Fruit fly (Drosophila melanogaster) Kc167 (cell line): ENCODE data around the gene Hsp68.

Experiments
- insv ChIP-seq: fragments of >200 bp; optimal IDR thresholded peaks from 3 replicates; lab custom pipeline; 2018; ENCODE audit warnings: missing external identifiers
- psq ChIP-seq: fragments of >200 bp; optimal IDR thresholded peaks from 2 replicates; lab custom pipeline; 2017; ENCODE audit warnings: missing external identifiers
- ttk ChIP-seq: sonication (Bioruptor generic); optimal IDR thresholded peaks from 2 replicates; lab custom pipeline; 2017; ENCODE audit warnings: missing external identifiers

DNA sequence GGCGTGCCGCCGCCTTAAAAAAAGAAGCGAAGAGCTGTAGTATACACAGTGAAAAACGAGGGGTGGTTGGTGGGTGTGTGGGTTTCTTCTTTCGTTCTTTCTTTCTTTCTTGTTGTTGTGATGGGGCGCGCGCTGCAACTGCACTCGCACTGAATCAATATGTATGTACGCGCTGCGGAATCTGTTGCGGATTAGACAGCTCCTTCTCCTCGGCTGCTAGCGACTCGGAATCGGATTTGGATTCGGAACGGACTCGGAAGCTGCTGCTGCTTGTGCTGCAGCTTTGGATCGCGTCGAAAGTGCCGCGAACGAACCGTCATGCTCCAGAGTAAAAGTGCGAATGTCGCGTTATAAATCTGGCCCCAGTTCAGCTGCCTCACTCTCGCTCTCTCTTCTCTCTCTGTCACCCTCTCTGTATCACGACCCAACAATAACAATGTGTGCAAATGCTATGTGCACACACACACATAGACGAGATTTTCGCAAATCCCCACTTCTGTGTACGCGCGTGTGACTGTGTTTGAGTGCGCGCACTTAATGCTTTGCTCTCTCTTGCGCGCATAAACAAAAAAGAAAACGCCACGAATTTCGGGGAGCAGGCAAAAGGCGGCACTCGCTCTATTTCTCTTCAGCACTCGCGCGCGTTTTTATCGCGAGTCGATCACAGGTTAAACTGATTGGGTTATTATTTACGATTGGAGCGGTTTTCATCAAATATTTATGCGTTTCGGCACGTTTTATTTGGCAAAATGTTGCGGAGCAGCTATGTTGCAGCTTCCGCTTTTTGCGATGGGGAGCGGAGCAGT lies 25.9 kb downstream of the Hsp68 start:
- TF ChIP-seq ttk (lab: Kevin White, UChicago) (no peak), psq (no peak), insv (lab: Kevin White, UChicago) (no peak)
